Fruit fly (Drosophila melanogaster) whole organism, embryonic: Measurements from ENCODE around the gene Chd3.
A peak's percentile ranks its signal among the peaks of the same experiment; 100 is the strongest.

Experiments
- Ada2b ChIP-seq: fragments of 200-800 bp; sonication (Bioruptor generic); IDR thresholded peaks from 2 replicates; pipeline ENCODE4 v1.3.6; 2022; ENCODE audit warnings: missing biosample characterization, missing genetic modification characterization
- Adf1 ChIP-seq: fragments of 200-800 bp; sonication (Bioruptor generic); IDR thresholded peaks from 2 replicates; pipeline ENCODE4 v1.3.6; 2022; ENCODE audit warnings: missing biosample characterization, missing genetic modification characterization
- BtbVII ChIP-seq: fragments of 200-800 bp; sonication (Bioruptor generic); optimal IDR thresholded peaks from 3 replicates; lab custom pipeline; 2017; ENCODE audit warnings: missing biosample characterization, mild to moderate bottlenecking, missing genetic modification characterization
- CG10959 ChIP-seq: fragments of 200-800 bp; sonication (Bioruptor generic); IDR thresholded peaks from 2 replicates; pipeline ENCODE4 v1.3.6; 2022; ENCODE audit warnings: missing biosample characterization, missing genetic modification characterization
- CG11247 ChIP-seq: fragments of 200-800 bp; sonication (Bioruptor generic); IDR thresholded peaks from 2 replicates; pipeline ENCODE4 v1.3.6; 2022; ENCODE audit warnings: missing biosample characterization, missing genetic modification characterization
- CG11398 ChIP-seq: fragments of 200-800 bp; sonication (Bioruptor generic); optimal IDR thresholded peaks from 2 replicates; lab custom pipeline; 2016; ENCODE audit warnings: missing biosample characterization, missing genetic modification characterization
- CG11695 ChIP-seq: fragments of 200-800 bp; sonication (Bioruptor generic); IDR thresholded peaks from 3 replicates; pipeline ENCODE4 v1.3.6; 2022; ENCODE audit warnings: missing biosample characterization, missing genetic modification characterization
- CG12659 ChIP-seq: fragments of 200-800 bp; sonication (Bioruptor generic); optimal IDR thresholded peaks from 3 replicates; lab custom pipeline; 2017; ENCODE audit warnings: mild to moderate bottlenecking, missing biosample characterization, missing genetic modification reagents, missing genetic modification characterization
- CG14441 ChIP-seq: fragments of 200-800 bp; sonication (Bioruptor generic); IDR thresholded peaks from 2 replicates; pipeline ENCODE4 v1.3.6; 2022; ENCODE audit warnings: missing biosample characterization, missing genetic modification characterization
- CG15269 ChIP-seq: fragments of 200-800 bp; sonication (Bioruptor generic); optimal IDR thresholded peaks from 2 replicates; lab custom pipeline; 2018; ENCODE audit warnings: missing biosample characterization, mild to moderate bottlenecking, missing genetic modification characterization, moderate library complexity
- CG16863 ChIP-seq: fragments of 200-800 bp; sonication (Bioruptor generic); optimal IDR thresholded peaks from 3 replicates; lab custom pipeline; 2016; ENCODE audit warnings: missing biosample characterization, missing genetic modification characterization
- CG17328 ChIP-seq: fragments of 200-800 bp; sonication (Bioruptor generic); IDR thresholded peaks from 2 replicates; pipeline ENCODE4 v1.3.6; 2022; ENCODE audit warnings: missing biosample characterization, missing genetic modification characterization
- CG17359 ChIP-seq: fragments of 200-800 bp; sonication (Bioruptor generic); optimal IDR thresholded peaks from 3 replicates; lab custom pipeline; 2018; ENCODE audit warnings: missing biosample characterization, mild to moderate bottlenecking, missing genetic modification characterization, moderate library complexity
- CG1792 ChIP-seq: fragments of 200-800 bp; sonication (Bioruptor generic); optimal IDR thresholded peaks from 2 replicates; lab custom pipeline; 2016; ENCODE audit warnings: missing biosample characterization, missing genetic modification characterization
- CG18599 ChIP-seq: fragments of 200-800 bp; sonication (Bioruptor generic); optimal IDR thresholded peaks from 3 replicates; lab custom pipeline; 2017; ENCODE audit warnings: missing biosample characterization, missing genetic modification characterization, mild to moderate bottlenecking, moderate library complexity, missing genetic modification reagents
- CG2116 ChIP-seq: fragments of 200-800 bp; sonication (Bioruptor generic); optimal IDR thresholded peaks from 3 replicates; lab custom pipeline; 2018; ENCODE audit warnings: missing biosample characterization, mild to moderate bottlenecking, missing genetic modification characterization
- CG32532 ChIP-seq: fragments of 200-800 bp; sonication (Bioruptor generic); IDR thresholded peaks from 2 replicates; pipeline ENCODE4 v1.3.6; 2022; ENCODE audit warnings: missing biosample characterization, missing genetic modification characterization
- CG33213 ChIP-seq: fragments of 200-800 bp; sonication (Bioruptor generic); optimal IDR thresholded peaks from 3 replicates; lab custom pipeline; 2016; ENCODE audit warnings: missing biosample characterization, missing genetic modification characterization
- CG34422 ChIP-seq: fragments of 200-800 bp; sonication (Bioruptor generic); IDR thresholded peaks from 3 replicates; pipeline ENCODE4 v1.3.6; 2022; ENCODE audit warnings: missing biosample characterization, missing genetic modification characterization
- CG4617 ChIP-seq: fragments of 200-800 bp; sonication (Bioruptor generic); optimal IDR thresholded peaks from 3 replicates; lab custom pipeline; 2016; ENCODE audit warnings: missing biosample characterization, missing genetic modification characterization, borderline replicate concordance
- CG7556 ChIP-seq: fragments of 200-800 bp; sonication (Bioruptor generic); optimal IDR thresholded peaks from 2 replicates; lab custom pipeline; 2017; ENCODE audit warnings: missing biosample characterization, mild to moderate bottlenecking, missing genetic modification characterization
- Dek ChIP-seq: fragments of 200-800 bp; sonication (Bioruptor generic); optimal IDR thresholded peaks from 3 replicates; lab custom pipeline; 2019; ENCODE audit warnings: missing biosample characterization, mild to moderate bottlenecking, missing genetic modification characterization, moderate library complexity
- Fer3 ChIP-seq: fragments of 200-800 bp; sonication (Bioruptor generic); optimal IDR thresholded peaks from 2 replicates; lab custom pipeline; 2018; ENCODE audit warnings: missing biosample characterization, mild to moderate bottlenecking, missing genetic modification characterization, moderate library complexity
- HHEX ChIP-seq: fragments of 200-800 bp; sonication (Bioruptor generic); optimal IDR thresholded peaks from 3 replicates; lab custom pipeline; 2017; ENCODE audit warnings: missing biosample characterization, mild to moderate bottlenecking, missing genetic modification characterization, missing genetic modification reagents
- HLH4C ChIP-seq: fragments of 200-800 bp; sonication (Bioruptor generic); IDR thresholded peaks from 3 replicates; pipeline ENCODE4 v1.3.6; 2022; ENCODE audit warnings: missing biosample characterization, missing genetic modification characterization; ENCODE audit not compliant: partially characterized antibody
- MESR4 ChIP-seq: fragments of 200-800 bp; sonication (Bioruptor generic); optimal IDR thresholded peaks from 2 replicates; lab custom pipeline; 2018; ENCODE audit warnings: missing biosample characterization, mild to moderate bottlenecking, missing genetic modification characterization, moderate library complexity
- Mad ChIP-seq: fragments of 200-800 bp; sonication (Bioruptor generic); optimal IDR thresholded peaks from 2 replicates; lab custom pipeline; 2016; ENCODE audit warnings: missing biosample characterization, missing genetic modification characterization
- Med ChIP-seq: fragments of 200-800 bp; sonication (Bioruptor generic); peaks from one replicate; lab custom pipeline; 2016; ENCODE audit warnings: missing biosample characterization, missing genetic modification characterization, mild to moderate bottlenecking, inconsistent platforms, moderate library complexity
- Neu2 ChIP-seq: fragments of 200-800 bp; sonication (Bioruptor generic); optimal IDR thresholded peaks from 3 replicates; lab custom pipeline; 2016; ENCODE audit warnings: missing biosample characterization, missing genetic modification characterization, borderline replicate concordance
- Optix ChIP-seq: fragments of 200-800 bp; sonication (Bioruptor generic); IDR thresholded peaks from 3 replicates; pipeline ENCODE4 v1.3.6; 2022; ENCODE audit warnings: missing biosample characterization, missing genetic modification characterization
- PHDP ChIP-seq: fragments of 200-800 bp; sonication (Bioruptor generic); optimal IDR thresholded peaks from 3 replicates; lab custom pipeline; 2018; ENCODE audit warnings: missing biosample characterization, mild to moderate bottlenecking, missing genetic modification characterization, moderate library complexity
- Ptx1 ChIP-seq: fragments of 200-800 bp; sonication (Bioruptor generic); IDR thresholded peaks from 2 replicates; pipeline ENCODE4 v1.3.6; 2022; ENCODE audit warnings: missing biosample characterization, missing genetic modification characterization
- Sin3A ChIP-seq: fragments of >200 bp; optimal IDR thresholded peaks from 2 replicates; lab custom pipeline; 2018
- al ChIP-seq: fragments of 200-800 bp; sonication (Bioruptor generic); IDR thresholded peaks from 2 replicates; pipeline ENCODE4 v1.3.6; 2022; ENCODE audit warnings: missing biosample characterization, missing genetic modification characterization
- cg ChIP-seq: fragments of 200-800 bp; sonication (Bioruptor generic); optimal IDR thresholded peaks from 3 replicates; lab custom pipeline; 2019; ENCODE audit warnings: missing biosample characterization, mild to moderate bottlenecking, missing genetic modification characterization, moderate library complexity
- crol ChIP-seq: fragments of 200-800 bp; sonication (Bioruptor generic); IDR thresholded peaks from 2 replicates; pipeline ENCODE4 v1.3.6; 2022; ENCODE audit warnings: missing biosample characterization, missing genetic modification characterization
- cwo ChIP-seq: fragments of 200-800 bp; sonication (Bioruptor generic); optimal IDR thresholded peaks from 3 replicates; lab custom pipeline; 2017; ENCODE audit warnings: missing biosample characterization, missing genetic modification characterization, mild to moderate bottlenecking, moderate library complexity, missing genetic modification reagents
- kni ChIP-seq: fragments of 200-800 bp; sonication (Bioruptor generic); optimal IDR thresholded peaks from 3 replicates; lab custom pipeline; 2017; ENCODE audit warnings: mild to moderate bottlenecking, missing biosample characterization, missing genetic modification reagents, missing genetic modification characterization
- lov ChIP-seq, 2 experiments: fragments of 200-800 bp in 1 of 2; fragments of >200 bp in 1 of 2; sonication (Bioruptor generic) in 1 of 2; IDR thresholded peaks in 1 of 2; optimal IDR thresholded peaks in 1 of 2; 2 replicates in 1 of 2; 3 replicates in 1 of 2; pipeline versions ENCODE4 v1.3.6 to Lab custom; 2017 to 2022; ENCODE audit warnings: missing biosample characterization in 1 of 2, missing genetic modification characterization in 1 of 2
- oc ChIP-seq: fragments of 200-800 bp; sonication (Bioruptor generic); optimal IDR thresholded peaks from 2 replicates; lab custom pipeline; 2018; ENCODE audit warnings: missing biosample characterization, mild to moderate bottlenecking, missing genetic modification characterization, moderate library complexity
- pho ChIP-seq: fragments of 200-800 bp; sonication (Bioruptor generic); optimal IDR thresholded peaks from 2 replicates; lab custom pipeline; 2016; ENCODE audit warnings: missing biosample characterization, missing genetic modification characterization
- sc ChIP-seq, 3 experiments: fragments of >200 bp in 2 of 3; fragments of 200-800 bp in 1 of 3; sonication (Bioruptor generic) in 1 of 3; optimal IDR thresholded peaks; 2 replicates in 2 of 3; 3 replicates in 1 of 3; lab custom pipeline; 2017; ENCODE audit warnings: mild to moderate bottlenecking in 1 of 3, missing biosample characterization in 1 of 3, missing genetic modification characterization in 1 of 3, missing genetic modification reagents in 1 of 3
- stwl ChIP-seq: fragments of 200-800 bp; sonication (Bioruptor generic); optimal IDR thresholded peaks from 3 replicates; lab custom pipeline; 2018; ENCODE audit warnings: missing biosample characterization, mild to moderate bottlenecking, missing genetic modification characterization, moderate library complexity
- sug ChIP-seq: fragments of 200-800 bp; optimal IDR thresholded peaks from 2 replicates; lab custom pipeline; 2019; ENCODE audit warnings: missing biosample characterization, mild to moderate bottlenecking, missing genetic modification characterization, moderate library complexity
- tap ChIP-seq: fragments of 200-800 bp; optimal IDR thresholded peaks from 3 replicates; lab custom pipeline; 2019; ENCODE audit warnings: missing biosample characterization, mild to moderate bottlenecking, missing genetic modification characterization, moderate library complexity
- trem ChIP-seq: fragments of 200-800 bp; optimal IDR thresholded peaks from 3 replicates; lab custom pipeline; 2019; ENCODE audit warnings: missing biosample characterization, mild to moderate bottlenecking, missing genetic modification characterization, moderate library complexity
- wdn ChIP-seq: fragments of 200-800 bp; sonication (Bioruptor generic); IDR thresholded peaks from 2 replicates; pipeline ENCODE4 v1.3.6; 2022; ENCODE audit warnings: missing biosample characterization, missing genetic modification characterization
- zen ChIP-seq: fragments of 200-800 bp; sonication (Bioruptor generic); optimal IDR thresholded peaks from 3 replicates; lab custom pipeline; 2018; ENCODE audit warnings: missing biosample characterization, mild to moderate bottlenecking, missing genetic modification characterization, moderate library complexity
- zen2 ChIP-seq: fragments of 200-800 bp; sonication (Bioruptor generic); IDR thresholded peaks from 3 replicates; pipeline ENCODE4 v1.3.6; 2022; ENCODE audit warnings: missing biosample characterization, missing genetic modification characterization; ENCODE audit not compliant: partially characterized antibody

Gene Chd3

dm6 chr3L:19494954-19495353 lies 48.0 kb downstream of the Chd3 start (continued):
- TF ChIP-seq CG11398 (no peak), MESR4 (GFP tag; lab: Kevin White, UChicago) (no peak), pho (GFP tag; lab: Kevin White, UChicago) (no peak), Neu2 (no peak), Med (no peak), sug (peak; percentile 58), zen (tag; lab: Kevin White, UChicago) (no peak), trem (tag; lab: Kevin White, UChicago) (no peak), sc (optimal IDR thresholded peaks at IDR 0.05; lab: Kevin White, UChicago) (no peak), sc (GFP tag; optimal IDR thresholded peaks at IDR 0.05; lab: Kevin White, UChicago) (no peak), tap (no peak)

dm6 chr3L:19495991-19496588 lies 49.1 kb downstream of the Chd3 start:
- no peak for TF ChIP-seq CG1792 (GFP tag; lab: Kevin White, UChicago)
- TF ChIP-seq CG18599 (GFP tag; lab: Kevin White, UChicago): peak; percentile 10
- TF ChIP-seq oc (tag; lab: Kevin White, UChicago): no peak
- no peak for TF ChIP-seq wdn (GFP tag; lab: Robert Waterston, UW)
- TF ChIP-seq Fer3 (tag; lab: Kevin White, UChicago): no peak
- no peak for TF ChIP-seq Sin3A
- no peak for TF ChIP-seq CG11695 (GFP tag; lab: Robert Waterston, UW)
- TF ChIP-seq al (GFP tag; lab: Robert Waterston, UW): no peak
- TF ChIP-seq PHDP (tag; lab: Kevin White, UChicago): peak; percentile 11
- TF ChIP-seq CG12659: peak; percentile 2
- TF ChIP-seq CG34422: no peak
- TF ChIP-seq Mad: no peak
- TF ChIP-seq CG7556 (GFP tag; lab: Kevin White, UChicago): no peak
- TF ChIP-seq Adf1: no peak
- TF ChIP-seq HHEX (GFP tag; lab: Kevin White, UChicago): peak; percentile 22
- TF ChIP-seq CG14441 (GFP tag; lab: Robert Waterston, UW): no peak
- no peak for TF ChIP-seq stwl
- TF ChIP-seq cwo (GFP tag; lab: Kevin White, UChicago): no peak
- no peak for TF ChIP-seq cg (GFP tag; lab: Kevin White, UChicago)
- no peak for TF ChIP-seq CG2116 (GFP tag; lab: Kevin White, UChicago)
- TF ChIP-seq CG10959 (GFP tag; lab: Robert Waterston, UW): no peak
- peak; percentile 65 for TF ChIP-seq sug
- peak; percentile 11 for TF ChIP-seq BtbVII (GFP tag; lab: Kevin White, UChicago)
- no peak for TF ChIP-seq HLH4C
- TF ChIP-seq Ptx1 (GFP tag; lab: Robert Waterston, UW): no peak
- no peak for TF ChIP-seq crol
- TF ChIP-seq CG17359 (tag; lab: Kevin White, UChicago): no peak
- TF ChIP-seq CG11247: no peak
- no peak for TF ChIP-seq CG4617 (GFP tag; lab: Kevin White, UChicago)
- TF ChIP-seq zen2 (GFP tag; lab: Robert Waterston, UW): no peak
- TF ChIP-seq CG17328 (GFP tag; lab: Robert Waterston, UW): no peak
- peak; percentile 19 for TF ChIP-seq CG15269
- no peak for TF ChIP-seq CG33213
- no peak for TF ChIP-seq lov (optimal IDR thresholded peaks at IDR 0.05; lab: Kevin White, UChicago)
- TF ChIP-seq lov (GFP tag; IDR thresholded peaks at IDR 0.05; lab: Robert Waterston, UW): no peak
- TF ChIP-seq CG16863 (GFP tag; lab: Kevin White, UChicago): no peak
- no peak for TF ChIP-seq Optix (GFP tag; lab: Robert Waterston, UW)
- no peak for TF ChIP-seq Dek
- no peak for TF ChIP-seq CG32532
- no peak for TF ChIP-seq kni (GFP tag; lab: Kevin White, UChicago)
- no peak for TF ChIP-seq Ada2b
